Fruit fly (Drosophila melanogaster) whole organism, embryonic: ENCODE results near the gene Cog3.

Source experiments
- CG10462 ChIP-seq: fragments of 200-800 bp; sonication (Bioruptor generic); optimal IDR thresholded peaks from 2 replicates; lab custom pipeline; 2016; ENCODE audit warnings: missing biosample characterization, missing genetic modification characterization
- CG12071 ChIP-seq: fragments of 200-800 bp; sonication (Bioruptor generic); optimal IDR thresholded peaks from 3 replicates; lab custom pipeline; 2018; ENCODE audit warnings: missing biosample characterization, mild to moderate bottlenecking, missing genetic modification characterization
- CG15479 ChIP-seq: fragments of 200-800 bp; sonication (Bioruptor generic); optimal IDR thresholded peaks from 3 replicates; lab custom pipeline; 2019; ENCODE audit warnings: missing biosample characterization, mild to moderate bottlenecking, missing genetic modification characterization, moderate library complexity
- CG15696 ChIP-seq: fragments of 200-800 bp; sonication (Bioruptor generic); optimal IDR thresholded peaks from 2 replicates; lab custom pipeline; 2019; ENCODE audit warnings: missing biosample characterization, mild to moderate bottlenecking, missing genetic modification characterization, moderate library complexity
- CG1832 ChIP-seq: fragments of 200-800 bp; sonication (Bioruptor generic); optimal IDR thresholded peaks from 2 replicates; lab custom pipeline; 2017; ENCODE audit warnings: missing biosample characterization, mild to moderate bottlenecking, missing genetic modification characterization, inconsistent platforms
- CG18619 ChIP-seq: fragments of 200-800 bp; sonication (Bioruptor generic); optimal IDR thresholded peaks from 3 replicates; lab custom pipeline; 2017; ENCODE audit warnings: missing biosample characterization, mild to moderate bottlenecking, missing genetic modification characterization
- CG2120 ChIP-seq: fragments of 200-800 bp; sonication (Bioruptor generic); optimal IDR thresholded peaks from 3 replicates; lab custom pipeline; 2016; ENCODE audit warnings: missing biosample characterization, missing genetic modification characterization
- CG4707 ChIP-seq: fragments of 200-800 bp; sonication (Bioruptor generic); optimal IDR thresholded peaks from 2 replicates; lab custom pipeline; 2018; ENCODE audit warnings: missing biosample characterization, mild to moderate bottlenecking, missing genetic modification characterization, moderate library complexity
- CG7271 ChIP-seq: fragments of 200-800 bp; sonication (Bioruptor generic); optimal IDR thresholded peaks from 2 replicates; lab custom pipeline; 2018; ENCODE audit warnings: missing biosample characterization, mild to moderate bottlenecking, missing genetic modification characterization, moderate library complexity
- CG7928 ChIP-seq: fragments of 200-800 bp; sonication (Bioruptor generic); optimal IDR thresholded peaks from 2 replicates; lab custom pipeline; 2017; ENCODE audit warnings: missing biosample characterization, mild to moderate bottlenecking, missing genetic modification characterization
- CG7987 ChIP-seq: fragments of 200-800 bp; sonication (Bioruptor generic); optimal IDR thresholded peaks from 2 replicates; lab custom pipeline; 2018; ENCODE audit warnings: missing biosample characterization, mild to moderate bottlenecking, missing genetic modification characterization, moderate library complexity
- CG8944 ChIP-seq: fragments of 200-800 bp; sonication (Bioruptor generic); optimal IDR thresholded peaks from 3 replicates; lab custom pipeline; 2016; ENCODE audit warnings: missing biosample characterization, missing genetic modification characterization
- CG9727 ChIP-seq: fragments of 200-800 bp; sonication (Bioruptor generic); optimal IDR thresholded peaks from 3 replicates; lab custom pipeline; 2017; ENCODE audit warnings: missing biosample characterization, mild to moderate bottlenecking, missing genetic modification characterization
- CG9817 ChIP-seq: fragments of 200-800 bp; sonication (Bioruptor generic); optimal IDR thresholded peaks from 2 replicates; lab custom pipeline; 2018; ENCODE audit warnings: missing biosample characterization, mild to moderate bottlenecking, missing genetic modification characterization, moderate library complexity
- Chrac-16 ChIP-seq: fragments of 200-800 bp; sonication (Bioruptor generic); optimal IDR thresholded peaks from 3 replicates; lab custom pipeline; 2016; ENCODE audit warnings: missing biosample characterization, missing genetic modification characterization
- D ChIP-seq, 2 experiments: fragments of 200-800 bp in 1 of 2; fragments of >200 bp in 1 of 2; sonication (Bioruptor generic) in 1 of 2; optimal IDR thresholded peaks; 2 replicates in 1 of 2; 3 replicates in 1 of 2; lab custom pipeline; 2017; ENCODE audit warnings: mild to moderate bottlenecking in 1 of 2, missing biosample characterization in 1 of 2, missing genetic modification characterization in 1 of 2, missing genetic modification reagents in 1 of 2
- E2f1 ChIP-seq: fragments of 200-800 bp; sonication (Bioruptor generic); IDR thresholded peaks from 2 replicates; pipeline ENCODE4 v1.3.6; 2022; ENCODE audit warnings: missing biosample characterization, missing genetic modification characterization
- Eip74EF ChIP-seq, 2 experiments: fragments of 200-800 bp in 1 of 2; fragments of >200 bp in 1 of 2; sonication (Bioruptor generic) in 1 of 2; optimal IDR thresholded peaks; 2 replicates each; lab custom pipeline; 2017 to 2019; ENCODE audit warnings: missing biosample characterization in 2 of 2, missing genetic modification characterization in 2 of 2, mild to moderate bottlenecking in 1 of 2, moderate library complexity in 1 of 2
- Lim3 ChIP-seq: fragments of 200-800 bp; sonication (Bioruptor generic); IDR thresholded peaks from 2 replicates; pipeline ENCODE4 v1.3.6; 2022; ENCODE audit warnings: missing biosample characterization, missing genetic modification characterization
- MTF-1 ChIP-seq: fragments of 200-800 bp; sonication (Bioruptor generic); optimal IDR thresholded peaks from 2 replicates; lab custom pipeline; 2018; ENCODE audit warnings: missing biosample characterization, mild to moderate bottlenecking, missing genetic modification characterization, borderline replicate concordance
- NFAT ChIP-seq: fragments of 200-800 bp; sonication (Bioruptor generic); IDR thresholded peaks from 2 replicates; pipeline ENCODE4 v1.3.6; 2022; ENCODE audit warnings: missing biosample characterization, missing genetic modification characterization
- Side ChIP-seq: fragments of 200-800 bp; sonication (Bioruptor generic); optimal IDR thresholded peaks from 2 replicates; lab custom pipeline; 2016; ENCODE audit warnings: missing biosample characterization, missing genetic modification characterization
- Six4 ChIP-seq: fragments of 200-800 bp; sonication (Bioruptor generic); optimal IDR thresholded peaks from 2 replicates; lab custom pipeline; 2016; ENCODE audit warnings: missing biosample characterization, missing genetic modification characterization
- Ssrp ChIP-seq: fragments of 200-800 bp; sonication (Bioruptor generic); optimal IDR thresholded peaks from 2 replicates; lab custom pipeline; 2018; ENCODE audit warnings: missing biosample characterization, mild to moderate bottlenecking, missing genetic modification characterization, moderate library complexity
- ac ChIP-seq: fragments of 200-800 bp; sonication (Bioruptor generic); optimal IDR thresholded peaks from 3 replicates; lab custom pipeline; 2017; ENCODE audit warnings: missing biosample characterization, mild to moderate bottlenecking, missing genetic modification characterization
- bcd ChIP-seq: fragments of 200-800 bp; sonication (Bioruptor generic); optimal IDR thresholded peaks from 2 replicates; lab custom pipeline; 2017; ENCODE audit warnings: missing biosample characterization, mild to moderate bottlenecking, missing genetic modification characterization
- cad ChIP-seq: fragments of >200 bp; optimal IDR thresholded peaks from 2 replicates; lab custom pipeline; 2017; ENCODE audit warnings: missing biosample characterization, missing genetic modification characterization
- chif ChIP-seq, 2 experiments: fragments of 200-800 bp; sonication (Bioruptor generic); optimal IDR thresholded peaks; 3 replicates each; lab custom pipeline; 2016; ENCODE audit warnings: missing biosample characterization in 2 of 2, missing genetic modification characterization in 2 of 2
- crol ChIP-seq: fragments of 200-800 bp; sonication (Bioruptor generic); IDR thresholded peaks from 2 replicates; pipeline ENCODE4 v1.3.6; 2022; ENCODE audit warnings: missing biosample characterization, missing genetic modification characterization
- dm ChIP-seq: fragments of 200-800 bp; sonication (Bioruptor generic); optimal IDR thresholded peaks from 3 replicates; lab custom pipeline; 2016; ENCODE audit warnings: missing biosample characterization, missing genetic modification characterization
- dmrt99B ChIP-seq: fragments of 200-800 bp; sonication (Bioruptor generic); optimal IDR thresholded peaks from 2 replicates; lab custom pipeline; 2018; ENCODE audit warnings: missing biosample characterization, mild to moderate bottlenecking, missing genetic modification characterization, moderate library complexity
- dpn ChIP-seq, 2 experiments: fragments of 200-800 bp; sonication (Bioruptor generic); optimal IDR thresholded peaks; 3 replicates each; lab custom pipeline; 2016; ENCODE audit warnings: missing biosample characterization in 2 of 2, missing genetic modification characterization in 2 of 2
- fd64A ChIP-seq: fragments of 200-800 bp; sonication (Bioruptor generic); optimal IDR thresholded peaks from 3 replicates; lab custom pipeline; 2018; ENCODE audit warnings: missing biosample characterization, mild to moderate bottlenecking, missing genetic modification characterization
- fu2 ChIP-seq: fragments of 200-800 bp; sonication (Bioruptor generic); optimal IDR thresholded peaks from 2 replicates; lab custom pipeline; 2016; ENCODE audit warnings: missing biosample characterization, missing genetic modification characterization
- gcm ChIP-seq: fragments of 200-800 bp; sonication (Bioruptor generic); optimal IDR thresholded peaks from 2 replicates; lab custom pipeline; 2019; ENCODE audit warnings: missing biosample characterization, mild to moderate bottlenecking, missing genetic modification characterization, moderate library complexity
- ham ChIP-seq: fragments of 200-800 bp; sonication (Bioruptor generic); IDR thresholded peaks from 2 replicates; pipeline ENCODE4 v1.3.6; 2022; ENCODE audit warnings: missing biosample characterization, missing genetic modification characterization
- kni ChIP-seq: fragments of 200-800 bp; sonication (Bioruptor generic); optimal IDR thresholded peaks from 3 replicates; lab custom pipeline; 2017; ENCODE audit warnings: mild to moderate bottlenecking, missing biosample characterization, missing genetic modification reagents, missing genetic modification characterization
- lab ChIP-seq: fragments of 200-800 bp; sonication (Bioruptor generic); optimal IDR thresholded peaks from 3 replicates; lab custom pipeline; 2017; ENCODE audit warnings: missing biosample characterization, missing genetic modification characterization, mild to moderate bottlenecking, moderate library complexity, missing genetic modification reagents
- lov ChIP-seq, 2 experiments: fragments of 200-800 bp in 1 of 2; fragments of >200 bp in 1 of 2; sonication (Bioruptor generic) in 1 of 2; IDR thresholded peaks in 1 of 2; optimal IDR thresholded peaks in 1 of 2; 2 replicates in 1 of 2; 3 replicates in 1 of 2; pipeline versions ENCODE4 v1.3.6 to Lab custom; 2017 to 2022; ENCODE audit warnings: missing biosample characterization in 1 of 2, missing genetic modification characterization in 1 of 2
- nau ChIP-seq: fragments of 200-800 bp; sonication (Bioruptor generic); optimal IDR thresholded peaks from 3 replicates; lab custom pipeline; 2017; ENCODE audit warnings: missing biosample characterization, mild to moderate bottlenecking, missing genetic modification characterization, missing genetic modification reagents
- nerfin-2 ChIP-seq: fragments of 200-800 bp; sonication (Bioruptor generic); IDR thresholded peaks from 2 replicates; pipeline ENCODE4 v1.3.6; 2022; ENCODE audit warnings: missing biosample characterization, missing genetic modification characterization; ENCODE audit not compliant: partially characterized antibody
- onecut ChIP-seq: fragments of 200-800 bp; sonication (Bioruptor generic); IDR thresholded peaks from 2 replicates; pipeline ENCODE4 v1.3.6; 2022; ENCODE audit warnings: missing biosample characterization, missing genetic modification characterization
- pros ChIP-seq: fragments of 200-800 bp; sonication (Bioruptor generic); optimal IDR thresholded peaks from 3 replicates; lab custom pipeline; 2019; ENCODE audit warnings: missing biosample characterization, mild to moderate bottlenecking, missing genetic modification characterization, moderate library complexity
- scrt ChIP-seq: fragments of 200-800 bp; sonication (Bioruptor generic); optimal IDR thresholded peaks from 2 replicates; lab custom pipeline; 2018; ENCODE audit warnings: missing biosample characterization, mild to moderate bottlenecking, missing genetic modification characterization, moderate library complexity
- sens ChIP-seq: fragments of 200-800 bp; sonication (Bioruptor generic); peaks from one replicate; lab custom pipeline; 2016; ENCODE audit warnings: missing biosample characterization, missing genetic modification characterization
- sna ChIP-seq: fragments of 200-800 bp; sonication (Bioruptor generic); IDR thresholded peaks from 2 replicates; pipeline ENCODE4 v1.3.6; 2022; ENCODE audit warnings: missing biosample characterization, missing genetic modification characterization; ENCODE audit not compliant: partially characterized antibody
- trh ChIP-seq: fragments of 200-800 bp; sonication (Bioruptor generic); optimal IDR thresholded peaks from 2 replicates; lab custom pipeline; 2016; ENCODE audit warnings: missing biosample characterization, missing genetic modification characterization
- wor ChIP-seq: fragments of 200-800 bp; sonication (Bioruptor generic); IDR thresholded peaks from 2 replicates; pipeline ENCODE4 v1.3.6; 2022; ENCODE audit warnings: missing biosample characterization, missing genetic modification characterization

The Cog3 gene

dm6 chr2L:3477057-3477755 is 20.3 kb upstream of the Cog3 start (continued):
- peak; percentile 58 for TF ChIP-seq CG9727 (GFP tag; lab: Kevin White, UChicago)
- TF ChIP-seq kni: no peak
- TF ChIP-seq fd64A (GFP tag; lab: Kevin White, UChicago): no peak
- TF ChIP-seq cad (GFP tag; lab: Kevin White, UChicago): no peak
- no peak for TF ChIP-seq wor
- no peak for TF ChIP-seq CG4707
- TF ChIP-seq CG15696: no peak
- TF ChIP-seq crol (GFP tag; lab: Robert Waterston, UW): peak; percentile 7; the same call in 1 of the 2 replicates
- TF ChIP-seq Side: no peak
- TF ChIP-seq CG15479 (GFP tag; lab: Kevin White, UChicago): no peak
- TF ChIP-seq trh: no peak
- TF ChIP-seq ham (GFP tag; lab: Robert Waterston, UW): no peak
- TF ChIP-seq CG1832: no peak
- peak; percentile 39 for TF ChIP-seq CG9817 (tag; lab: Kevin White, UChicago)
- TF ChIP-seq Chrac-16 (GFP tag; lab: Kevin White, UChicago): no peak
- peak; percentile 87 for TF ChIP-seq sens (GFP tag; lab: Kevin White, UChicago)
- TF ChIP-seq Ssrp (tag; lab: Kevin White, UChicago): peak; percentile 33
- TF ChIP-seq dpn (GFP tag; optimal IDR thresholded peaks at IDR 0.05; lab: Kevin White, UChicago): peak; percentile 50 to 64
- TF ChIP-seq sna: no peak
- peak; percentile 3 to 44 for TF ChIP-seq chif (GFP tag; optimal IDR thresholded peaks at IDR 0.05; lab: Kevin White, UChicago)
- TF ChIP-seq Six4: peak; percentile 24
- no peak for TF ChIP-seq CG12071 (GFP tag; lab: Kevin White, UChicago)
- no peak for TF ChIP-seq CG7928 (GFP tag; lab: Kevin White, UChicago)
- TF ChIP-seq CG2120 (GFP tag; lab: Kevin White, UChicago): peak; percentile 83
- peak; percentile 53 for TF ChIP-seq dmrt99B
- TF ChIP-seq ac (GFP tag; lab: Kevin White, UChicago): no peak
- no peak for TF ChIP-seq nerfin-2
- no peak for TF ChIP-seq E2f1 (GFP tag; lab: Robert Waterston, UW)
- no peak for TF ChIP-seq NFAT (GFP tag; lab: Robert Waterston, UW)
- no peak for TF ChIP-seq onecut (GFP tag; lab: Robert Waterston, UW)
- TF ChIP-seq Lim3 (GFP tag; lab: Robert Waterston, UW): no peak
- TF ChIP-seq MTF-1 (GFP tag; lab: Kevin White, UChicago): no peak
- TF ChIP-seq gcm: no peak
- no peak for TF ChIP-seq nau (GFP tag; lab: Kevin White, UChicago)
- no peak for TF ChIP-seq D (optimal IDR thresholded peaks at IDR 0.05; lab: Kevin White, UChicago)
- no peak for TF ChIP-seq D (GFP tag; optimal IDR thresholded peaks at IDR 0.05; lab: Kevin White, UChicago)
- TF ChIP-seq pros (GFP tag; lab: Kevin White, UChicago): no peak
- TF ChIP-seq scrt: no peak
- TF ChIP-seq CG7271 (tag; lab: Kevin White, UChicago): no peak
- TF ChIP-seq Eip74EF (GFP tag; optimal IDR thresholded peaks at IDR 0.05; lab: Kevin White, UChicago): no peak
- TF ChIP-seq lab: no peak
- TF ChIP-seq CG8944: peak; percentile 19
- no peak for TF ChIP-seq CG10462 (GFP tag; lab: Kevin White, UChicago)
- TF ChIP-seq lov (optimal IDR thresholded peaks at IDR 0.05; lab: Kevin White, UChicago): no peak
- no peak for TF ChIP-seq lov (GFP tag; IDR thresholded peaks at IDR 0.05; lab: Robert Waterston, UW)
- TF ChIP-seq dm: no peak
- TF ChIP-seq CG18619 (GFP tag; lab: Kevin White, UChicago): peak; percentile 68
- TF ChIP-seq CG7987 (GFP tag; lab: Kevin White, UChicago): no peak
- TF ChIP-seq bcd (GFP tag; lab: Kevin White, UChicago): peak; percentile 42
- no peak for TF ChIP-seq fu2 (GFP tag; lab: Kevin White, UChicago)
